Worm (Caenorhabditis elegans) whole organism, L4 larva: Measurements from ENCODE around the gene C23G10.7.

ENCODE experiments used
- F26F4.8 ChIP-seq: fragments of 200-800 bp; sonication (Bioruptor generic); conservative IDR thresholded peaks from 2 replicates; pipeline ENCODE4 v1.3.6; 2022; ENCODE audit warnings: missing genetic modification characterization, missing compliant biosample characterization
- F44E2.7 ChIP-seq: fragments of 200-800 bp; sonication (Bioruptor generic); IDR thresholded peaks from 2 replicates; pipeline ENCODE4 v2.1.2; 2022; ENCODE audit warnings: missing genetic modification characterization, missing compliant biosample characterization
- T20F7.1 ChIP-seq: fragments of 200-800 bp; sonication (Bioruptor generic); optimal IDR thresholded peaks from 2 replicates; lab custom pipeline; 2018; ENCODE audit warnings: mild to moderate bottlenecking, missing genetic modification characterization, missing compliant biosample characterization
- T26A8.4 ChIP-seq: fragments of 200-800 bp; sonication (Bioruptor generic); IDR thresholded peaks from 2 replicates; pipeline ENCODE4 v1.3.6; 2022; ENCODE audit warnings: missing genetic modification characterization, missing compliant biosample characterization
- Y105C5A.15 ChIP-seq: fragments of 200-800 bp; sonication (Bioruptor generic); IDR thresholded peaks from 2 replicates; pipeline ENCODE4 v1.3.6; 2022; ENCODE audit warnings: missing genetic modification characterization, missing compliant biosample characterization
- Y48G9A.11 ChIP-seq: fragments of 200-800 bp; sonication (Bioruptor generic); IDR thresholded peaks from 2 replicates; pipeline ENCODE4 v1.3.6; 2022; ENCODE audit warnings: missing genetic modification reagents, missing genetic modification characterization, missing compliant biosample characterization
- Y75B8A.6 ChIP-seq: fragments of 200-800 bp; sonication (Bioruptor generic); IDR thresholded peaks from 2 replicates; pipeline ENCODE4 v1.3.6; 2022; ENCODE audit warnings: missing genetic modification reagents, missing genetic modification characterization, missing compliant biosample characterization
- ZK337.2 ChIP-seq: fragments of 200-800 bp; sonication (Bioruptor generic); IDR thresholded peaks from 2 replicates; pipeline ENCODE4 v1.3.6; 2022; ENCODE audit warnings: missing genetic modification reagents, missing genetic modification characterization, missing compliant biosample characterization
- attf-4 ChIP-seq: sonication (generic microtip); optimal IDR thresholded peaks from 3 replicates; lab custom pipeline; 2017; ENCODE audit warnings: missing biosample characterization, missing genetic modification characterization
- ceh-32 ChIP-seq: sonication (generic microtip); optimal IDR thresholded peaks from 2 replicates; lab custom pipeline; 2016; ENCODE audit warnings: mild to moderate bottlenecking, missing genetic modification characterization, missing compliant biosample characterization; ENCODE audit not compliant: poor library complexity
- ces-1 ChIP-seq: fragments of 150-350 bp; sonication (generic microtip); optimal IDR thresholded peaks from 4 replicates; lab custom pipeline; 2014; ENCODE audit warnings: missing biosample characterization, missing genetic modification reagents, missing genetic modification characterization
- ctbp-1 ChIP-seq: fragments of 200-800 bp; sonication (Bioruptor generic); IDR thresholded peaks from 2 replicates; pipeline ENCODE4 v1.3.6; 2022; ENCODE audit warnings: missing genetic modification reagents, missing genetic modification characterization, missing compliant biosample characterization
- daf-16 ChIP-seq, 3 experiments: sonication (generic microtip); optimal IDR thresholded peaks; 2 replicates each; lab custom pipeline; 2016 to 2017; ENCODE audit warnings: missing genetic modification characterization in 3 of 3, missing genetic modification reagents in 3 of 3, mild to moderate bottlenecking in 2 of 3, missing compliant biosample characterization in 2 of 3, missing biosample characterization in 1 of 3, moderate library complexity in 1 of 3
- daf-19 ChIP-seq: fragments of 200-800 bp; sonication (Bioruptor generic); conservative IDR thresholded peaks from 2 replicates; pipeline ENCODE4 v1.3.6; 2022; ENCODE audit warnings: missing genetic modification characterization, missing compliant biosample characterization
- dmd-9 ChIP-seq: fragments of 200-800 bp; sonication (Bioruptor generic); IDR thresholded peaks from 2 replicates; pipeline ENCODE4 v1.3.6; 2022; ENCODE audit warnings: missing genetic modification reagents, missing genetic modification characterization, missing compliant biosample characterization
- duxl-1 ChIP-seq: sonication (generic microtip); optimal IDR thresholded peaks from 2 replicates; lab custom pipeline; 2016; ENCODE audit warnings: mild to moderate bottlenecking, missing genetic modification characterization, moderate library complexity, missing compliant biosample characterization; ENCODE audit not compliant: poor library complexity
- fkh-10 ChIP-seq: fragments of 150-350 bp; optimal IDR thresholded peaks from 2 replicates; lab custom pipeline; 2014; ENCODE audit warnings: missing biosample characterization, missing genetic modification reagents, missing genetic modification characterization
- gei-8 ChIP-seq: fragments of 200-800 bp; sonication (Bioruptor generic); optimal IDR thresholded peaks from 2 replicates; lab custom pipeline; 2018; ENCODE audit warnings: mild to moderate bottlenecking, missing genetic modification characterization, missing compliant biosample characterization
- hlh-11 ChIP-seq: fragments of 200-800 bp; sonication (Bioruptor generic); optimal IDR thresholded peaks from 2 replicates; lab custom pipeline; 2018; ENCODE audit warnings: mild to moderate bottlenecking, missing genetic modification characterization, missing compliant biosample characterization
- hlh-30 ChIP-seq: sonication (generic microtip); optimal IDR thresholded peaks from 2 replicates; lab custom pipeline; 2017; ENCODE audit warnings: antibody characterized with exemption, mild to moderate bottlenecking, missing genetic modification characterization, missing compliant biosample characterization; ENCODE audit not compliant: insufficient read depth
- hmg-1.1 ChIP-seq: fragments of 200-800 bp; sonication (Bioruptor generic); IDR thresholded peaks from 2 replicates; pipeline ENCODE4 v1.3.6; 2022; ENCODE audit warnings: missing genetic modification reagents, missing genetic modification characterization, missing compliant biosample characterization
- lin-13 ChIP-seq: fragments of 150-350 bp; optimal IDR thresholded peaks from 2 replicates; lab custom pipeline; 2014; ENCODE audit warnings: missing biosample characterization, missing genetic modification reagents, missing genetic modification characterization
- lin-15B ChIP-seq: fragments of 150-350 bp; sonication (generic microtip); optimal IDR thresholded peaks from 3 replicates; lab custom pipeline; 2014; ENCODE audit warnings: missing biosample characterization, missing genetic modification characterization
- lin-29 ChIP-seq: fragments of 200-800 bp; sonication (Bioruptor generic); IDR thresholded peaks from 2 replicates; pipeline ENCODE4 v1.3.6; 2022; ENCODE audit warnings: missing genetic modification reagents, missing genetic modification characterization, missing compliant biosample characterization
- lin-38 ChIP-seq: fragments of 200-800 bp; sonication (Bioruptor generic); IDR thresholded peaks from 2 replicates; pipeline ENCODE4 v1.3.6; 2022; ENCODE audit warnings: missing genetic modification reagents, missing genetic modification characterization, missing compliant biosample characterization
- lsy-2 ChIP-seq, 2 experiments: fragments of 150-350 bp in 1 of 2; sonication (generic microtip) in 1 of 2; optimal IDR thresholded peaks; 2 replicates each; lab custom pipeline; 2014 to 2017; ENCODE audit warnings: missing biosample characterization in 2 of 2, missing genetic modification characterization in 2 of 2
- mdl-1 ChIP-seq, 2 experiments: fragments of 150-350 bp in 1 of 2; sonication (generic microtip) in 1 of 2; optimal IDR thresholded peaks; 2 replicates each; lab custom pipeline; 2014 to 2017; ENCODE audit warnings: missing biosample characterization in 2 of 2, missing genetic modification characterization in 2 of 2
- mep-1 ChIP-seq: fragments of 150-350 bp; sonication (generic microtip); optimal IDR thresholded peaks from 3 replicates; lab custom pipeline; 2014; ENCODE audit warnings: missing biosample characterization, missing genetic modification characterization
- mes-2 ChIP-seq: sonication (generic microtip); optimal IDR thresholded peaks from 2 replicates; lab custom pipeline; 2016; ENCODE audit warnings: missing genotype, mild to moderate bottlenecking, missing genetic modification characterization, missing compliant biosample characterization; ENCODE audit not compliant: poor library complexity, severe bottlenecking
- mxl-2 ChIP-seq: fragments of 200-800 bp; sonication (Bioruptor generic); conservative IDR thresholded peaks from 2 replicates; pipeline ENCODE4 v1.3.6; 2022; ENCODE audit warnings: missing genetic modification reagents, missing genetic modification characterization, missing compliant biosample characterization
- nhr-237 ChIP-seq: sonication (generic microtip); optimal IDR thresholded peaks from 2 replicates; lab custom pipeline; 2017; ENCODE audit warnings: missing biosample characterization, missing genetic modification characterization
- nhr-28 ChIP-seq: fragments of 150-350 bp; optimal IDR thresholded peaks from 2 replicates; lab custom pipeline; 2014; ENCODE audit warnings: missing biosample characterization, missing genetic modification characterization
- nhr-48 ChIP-seq: sonication (generic microtip); optimal IDR thresholded peaks from 2 replicates; lab custom pipeline; 2016; ENCODE audit warnings: mild to moderate bottlenecking, missing genetic modification characterization, missing compliant biosample characterization
- nhr-76 ChIP-seq: fragments of 150-350 bp; optimal IDR thresholded peaks from 2 replicates; lab custom pipeline; 2014; ENCODE audit warnings: missing biosample characterization, missing genetic modification characterization
- php-3 ChIP-seq: fragments of 200-800 bp; sonication (Bioruptor generic); IDR thresholded peaks from 2 replicates; pipeline ENCODE4 v1.3.6; 2022; ENCODE audit warnings: missing genetic modification reagents, missing genetic modification characterization, missing compliant biosample characterization
- pqm-1 ChIP-seq: sonication (generic microtip); optimal IDR thresholded peaks from 2 replicates; lab custom pipeline; 2017; ENCODE audit warnings: missing biosample characterization, missing genetic modification characterization
- rbr-2 ChIP-seq: sonication (generic microtip); optimal IDR thresholded peaks from 2 replicates; lab custom pipeline; 2016; ENCODE audit warnings: missing genotype, missing genetic modification characterization, missing compliant biosample characterization
- sdz-12 ChIP-seq: fragments of 200-800 bp; sonication (Bioruptor generic); optimal IDR thresholded peaks from 2 replicates; lab custom pipeline; 2018; ENCODE audit warnings: mild to moderate bottlenecking, missing genetic modification characterization, missing compliant biosample characterization
- set-16 ChIP-seq: fragments of 200-800 bp; sonication (Bioruptor generic); IDR thresholded peaks from 2 replicates; pipeline ENCODE4 v1.3.6; 2022; ENCODE audit warnings: missing genetic modification reagents, missing genetic modification characterization, missing compliant biosample characterization
- skn-1 ChIP-seq: fragments of 150-350 bp; optimal IDR thresholded peaks from 2 replicates; lab custom pipeline; 2014; ENCODE audit warnings: missing biosample characterization, missing genetic modification characterization
- snpc-1.2 ChIP-seq: fragments of 200-800 bp; sonication (Bioruptor generic); IDR thresholded peaks from 2 replicates; pipeline ENCODE4 v1.3.6; 2022; ENCODE audit warnings: missing genetic modification reagents, missing genetic modification characterization, missing compliant biosample characterization
- spr-1 ChIP-seq: sonication (generic microtip); optimal IDR thresholded peaks from 2 replicates; lab custom pipeline; 2016; ENCODE audit warnings: mild to moderate bottlenecking, missing genetic modification characterization, missing compliant biosample characterization
- tag-97 ChIP-seq: fragments of 200-800 bp; sonication (Bioruptor generic); IDR thresholded peaks from 2 replicates; pipeline ENCODE4 v1.3.6; 2022; ENCODE audit warnings: missing genetic modification characterization, missing compliant biosample characterization
- unc-130 ChIP-seq: sonication (generic microtip); optimal IDR thresholded peaks from 2 replicates; lab custom pipeline; 2016; ENCODE audit warnings: missing genetic modification reagents, missing genetic modification characterization, missing compliant biosample characterization
- unc-39 ChIP-seq: sonication (generic microtip); optimal IDR thresholded peaks from 2 replicates; lab custom pipeline; 2017; ENCODE audit warnings: missing biosample characterization, missing genetic modification characterization
- zfp-3 ChIP-seq: fragments of 200-800 bp; sonication (Bioruptor generic); conservative IDR thresholded peaks from 2 replicates; pipeline ENCODE4 v1.3.6; 2022; ENCODE audit warnings: missing genetic modification reagents, missing genetic modification characterization, missing compliant biosample characterization
- zip-2 ChIP-seq: fragments of 150-350 bp; optimal IDR thresholded peaks from 2 replicates; lab custom pipeline; 2014; ENCODE audit warnings: missing biosample characterization, missing genetic modification characterization
- ztf-7 ChIP-seq: fragments of 150-350 bp; optimal IDR thresholded peaks from 2 replicates; lab custom pipeline; 2014; ENCODE audit warnings: missing biosample characterization, missing genetic modification characterization

The C23G10.7 gene

DNA sequence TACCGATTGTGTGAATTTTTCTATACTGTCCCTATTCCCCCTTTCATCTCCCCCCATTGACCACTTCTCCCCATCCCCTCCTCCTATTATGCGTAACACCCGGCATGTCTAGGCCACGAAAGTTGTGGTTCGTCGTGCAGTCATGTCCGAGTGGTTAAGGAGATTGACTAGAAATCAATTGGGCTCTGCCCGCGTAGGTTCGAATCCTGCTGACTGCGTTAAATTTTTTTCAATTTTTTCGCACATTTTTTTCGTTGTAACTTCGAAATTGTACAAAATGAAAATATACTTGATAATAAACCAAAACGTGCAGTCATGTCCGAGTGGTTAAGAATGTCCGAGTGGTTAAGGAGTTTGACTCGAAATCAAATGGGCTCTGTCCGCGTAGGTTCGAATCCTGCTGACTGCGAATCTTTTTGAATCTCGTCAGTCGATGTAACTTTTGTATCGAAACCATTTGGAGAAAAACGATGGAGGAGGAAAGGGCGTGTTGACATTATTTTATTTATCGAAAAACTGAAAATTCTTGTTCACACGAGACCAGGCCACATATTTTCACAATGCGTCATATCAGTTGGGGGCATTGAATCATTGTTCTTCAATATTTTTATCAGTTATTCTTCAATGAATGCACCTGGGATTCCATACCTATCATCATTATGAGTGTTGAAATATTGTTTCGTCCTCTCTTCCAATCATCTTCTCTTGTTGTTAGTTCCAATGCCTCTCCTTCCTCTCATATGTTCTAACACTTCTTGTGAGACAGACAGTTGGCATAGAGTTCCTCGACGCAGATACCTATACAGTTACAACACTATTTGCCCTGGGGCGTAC, 39.4 kb downstream of the C23G10.7 start, which contains the start of gene nfm-1 (continued):
- peak; percentile 5 to 63 for TF ChIP-seq daf-16 (GFP tag; optimal IDR thresholded peaks at IDR 0.05; lab: Kevin White, UChicago)
- TF ChIP-seq daf-16 (tag; optimal IDR thresholded peaks at IDR 0.05; lab: Kevin White, UChicago) = peak; percentile 90
- peak; percentile 40 for TF ChIP-seq ztf-7 (tag; lab: Kevin White, UChicago)
- peak in 1 of 2 experiments; percentile 44 for TF ChIP-seq mdl-1 (tag; optimal IDR thresholded peaks at IDR 0.05; lab: Kevin White, UChicago)
- TF ChIP-seq lin-15B (tag; lab: Kevin White, UChicago) = no peak
- peak; percentile 63 for TF ChIP-seq mep-1 (tag; lab: Kevin White, UChicago)
- peak; percentile 83 for TF ChIP-seq nhr-28
- peak; percentile 43 for TF ChIP-seq fkh-10 (GFP tag; lab: Kevin White, UChicago)
- TF ChIP-seq ces-1 (GFP tag; lab: Kevin White, UChicago) = no peak
- TF ChIP-seq rbr-2 (tag; lab: Kevin White, UChicago) = peak; percentile 24
- no peak for TF ChIP-seq Y75B8A.6 (GFP tag; lab: Robert Waterston, UW)
- TF ChIP-seq nhr-76 (tag; lab: Kevin White, UChicago) = no peak
- TF ChIP-seq ceh-32 = no peak
- TF ChIP-seq hlh-11 (tag; lab: Kevin White, UChicago) = peak; percentile 79
- TF ChIP-seq lin-38 = peak; percentile 76
- peak; percentile 88 for TF ChIP-seq F26F4.8 (GFP tag; lab: Robert Waterston, UW)
- TF ChIP-seq spr-1 = peak; percentile 67
- no peak for TF ChIP-seq tag-97 (GFP tag; lab: Robert Waterston, UW)
- peak; percentile 86 for TF ChIP-seq hmg-1.1
- TF ChIP-seq hlh-30 (tag; lab: Kevin White, UChicago) = peak; percentile 36
- TF ChIP-seq F44E2.7 = 0 out of 2 replicates have a peak, but pooled peaks have one; percentile 41
- peak; percentile 88 for TF ChIP-seq Y48G9A.11 (GFP tag; lab: Robert Waterston, UW)
- no peak for TF ChIP-seq ZK337.2 (GFP tag; lab: Robert Waterston, UW)
- TF ChIP-seq T26A8.4 (GFP tag; lab: Robert Waterston, UW) = peak; percentile 63; the same call in 1 of the 2 replicates
- TF ChIP-seq skn-1 (tag; lab: Kevin White, UChicago) = no peak
- TF ChIP-seq sdz-12 (GFP tag; lab: Kevin White, UChicago) = peak; percentile 65
- TF ChIP-seq php-3 (GFP tag; lab: Robert Waterston, UW) = peak; percentile 73
- TF ChIP-seq lin-29 (GFP tag; lab: Robert Waterston, UW) = no peak
- peak; percentile 85 for TF ChIP-seq pqm-1 (tag; lab: Kevin White, UChicago)
- peak; percentile 21 for TF ChIP-seq unc-130 (GFP tag; lab: Kevin White, UChicago)
- peak; percentile 88 for TF ChIP-seq daf-19 (GFP tag; lab: Robert Waterston, UW)
- TF ChIP-seq ctbp-1 (GFP tag; lab: Robert Waterston, UW) = peak; percentile 82
- TF ChIP-seq zfp-3 (GFP tag; lab: Robert Waterston, UW) = peak; percentile 69; the same call in 1 of the 2 replicates
- TF ChIP-seq mxl-2 (GFP tag; lab: Robert Waterston, UW) = no peak; the same call in 1 of the 2 replicates
- TF ChIP-seq attf-4 (tag; lab: Kevin White, UChicago) = no peak
- no peak for TF ChIP-seq unc-39
- peak; percentile 24 for TF ChIP-seq duxl-1 (tag; lab: Kevin White, UChicago)
- TF ChIP-seq nhr-237 = no peak
- TF ChIP-seq gei-8 (GFP tag; lab: Kevin White, UChicago) = peak; percentile 65
- peak; percentile 54 for TF ChIP-seq lin-13
- peak; percentile 79 for TF ChIP-seq snpc-1.2 (GFP tag; lab: Robert Waterston, UW)
- peak; percentile 70; the same call in 1 of the 2 replicates for TF ChIP-seq Y105C5A.15 (GFP tag; lab: Robert Waterston, UW)
- TF ChIP-seq dmd-9 (GFP tag; lab: Robert Waterston, UW) = peak; percentile 76
- TF ChIP-seq T20F7.1 (GFP tag; lab: Kevin White, UChicago) = peak; percentile 65
- no peak for TF ChIP-seq set-16 (GFP tag; lab: Robert Waterston, UW)
- no peak for TF ChIP-seq zip-2 (tag; lab: Kevin White, UChicago)
- peak in 1 of 2 experiments; percentile 63 for TF ChIP-seq lsy-2 (tag; optimal IDR thresholded peaks at IDR 0.05; lab: Kevin White, UChicago)
- TF ChIP-seq mes-2 (tag; lab: Kevin White, UChicago) = peak; percentile 84
- peak; percentile 78 for TF ChIP-seq nhr-48 (tag; lab: Kevin White, UChicago)
